Worm (Caenorhabditis elegans): ENCODE results near the gene H40L08.7.

- TF ChIP-seq mdl-1 (tag; optimal IDR thresholded peaks at IDR 0.05): no peak
- peak in 1 of 2 experiments; percentile 99 for TF ChIP-seq unc-62 (GFP tag; optimal IDR thresholded peaks at IDR 0.05 in 1 of 2)
- no peak for TF ChIP-seq unc-62 (tag; optimal IDR thresholded peaks at IDR 0.05)
- TF ChIP-seq aly-2 (tag; optimal IDR thresholded peaks at IDR 0.05): no peak
- TF ChIP-seq nhr-237 (tag; optimal IDR thresholded peaks at IDR 0.05): no peak
Observed at ce11 chrX:15072877-15073276, 4.7 kb downstream of the H40L08.7 start.
